Fruit fly (Drosophila melanogaster): Measurements from ENCODE around the gene CG42613.
A peak's percentile ranks its signal among the peaks of the same experiment; 100 is the strongest.

The CG42613 gene

dm6 chr3R:18928346-18928917, 564 bp upstream of the CG42613 start, which contains the start of gene Mpc1 (continued):
- peak; percentile 9; the same call in 1 of the 2 replicates for TF ChIP-seq sisA (GFP tag; IDR thresholded peaks at IDR 0.05)
- no peak for TF ChIP-seq Fer2 (tag; optimal IDR thresholded peaks at IDR 0.05)
- no peak for TF ChIP-seq az2 (GFP tag; optimal IDR thresholded peaks at IDR 0.05)
- TF ChIP-seq MESR4 (GFP tag; optimal IDR thresholded peaks at IDR 0.05), result peak; percentile 93
- TF ChIP-seq CG1603 (tag; optimal IDR thresholded peaks at IDR 0.05), result peak; percentile 19
- peak; percentile 60; the same call in 2 of the 3 replicates for TF ChIP-seq CG14860 (GFP tag; IDR thresholded peaks at IDR 0.05; ENCODE audit: partially characterized antibody)
- no peak for TF ChIP-seq CG4424 (GFP tag; optimal IDR thresholded peaks at IDR 0.05)
- no peak for TF ChIP-seq CG1832 (GFP tag; optimal IDR thresholded peaks at IDR 0.05)
- no peak for TF ChIP-seq repo (GFP tag; optimal IDR thresholded peaks at IDR 0.05)
- peak; percentile 27 for TF ChIP-seq CG2678 (tag; optimal IDR thresholded peaks at IDR 0.05)
- TF ChIP-seq esg (GFP tag; conservative IDR thresholded peaks at IDR 0.05), result no peak
- TF ChIP-seq zen (tag; optimal IDR thresholded peaks at IDR 0.05), result no peak
- TF ChIP-seq kay (GFP tag; optimal IDR thresholded peaks at IDR 0.05), result no peak
- TF ChIP-seq Six4 (GFP tag; optimal IDR thresholded peaks at IDR 0.05), result no peak
- TF ChIP-seq lola (GFP tag; optimal IDR thresholded peaks at IDR 0.05), result no peak
- TF ChIP-seq ab (GFP tag; optimal IDR thresholded peaks at IDR 0.05), result no peak
- TF ChIP-seq CG17361 (GFP tag; IDR thresholded peaks at IDR 0.05), result no peak; the same call in 2 of the 3 replicates
- TF ChIP-seq sc (optimal IDR thresholded peaks at IDR 0.05), result no peak
- no peak for TF ChIP-seq sc (GFP tag; optimal IDR thresholded peaks at IDR 0.05)
- no peak for TF ChIP-seq Nf-YC (tag; optimal IDR thresholded peaks at IDR 0.05)
- no peak for TF ChIP-seq CG11695 (GFP tag; IDR thresholded peaks at IDR 0.05)
- no peak for TF ChIP-seq btn (GFP tag; optimal IDR thresholded peaks at IDR 0.05)
- TF ChIP-seq Hr3 (GFP tag; optimal IDR thresholded peaks at IDR 0.05), result no peak
- no peak for TF ChIP-seq Fer3 (tag; optimal IDR thresholded peaks at IDR 0.05)
- TF ChIP-seq BEAF-32 (GFP tag; optimal IDR thresholded peaks at IDR 0.05), result peak; percentile 83
- TF ChIP-seq Sox102F (GFP tag; optimal IDR thresholded peaks at IDR 0.05), result no peak
- no peak for TF ChIP-seq ase (GFP tag; IDR thresholded peaks at IDR 0.05)
- no peak for TF ChIP-seq Taf1 (GFP tag; IDR thresholded peaks at IDR 0.05)
- TF ChIP-seq Hmx (GFP tag; optimal IDR thresholded peaks at IDR 0.05), result no peak
- no peak for TF ChIP-seq br (optimal IDR thresholded peaks at IDR 0.05)
- TF ChIP-seq ap (GFP tag; IDR thresholded peaks at IDR 0.05), result no peak
- TF ChIP-seq CG10274 (GFP tag; optimal IDR thresholded peaks at IDR 0.05), result no peak
- TF ChIP-seq Hr39 (optimal IDR thresholded peaks at IDR 0.05), result no peak
- TF ChIP-seq bowl (GFP tag; IDR thresholded peaks at IDR 0.05), result no peak
- no peak for TF ChIP-seq CG8944 (GFP tag; optimal IDR thresholded peaks at IDR 0.05)
- TF ChIP-seq unc-4 (GFP tag; IDR thresholded peaks at IDR 0.05; ENCODE audit: partially characterized antibody), result peak; percentile 78
- no peak for TF ChIP-seq CG15479 (GFP tag; optimal IDR thresholded peaks at IDR 0.05)
- no peak for TF ChIP-seq tap (tag; optimal IDR thresholded peaks at IDR 0.05)
- TF ChIP-seq CG18764 (GFP tag; optimal IDR thresholded peaks at IDR 0.05), result no peak
- TF ChIP-seq CG9437 (GFP tag; optimal IDR thresholded peaks at IDR 0.05), result no peak
- no peak for TF ChIP-seq tin (GFP tag; optimal IDR thresholded peaks at IDR 0.05)
- TF ChIP-seq hb (GFP tag; IDR thresholded peaks at IDR 0.05; ENCODE audit: partially characterized antibody), result peak; percentile 62; the same call in 2 of the 3 replicates
- TF ChIP-seq CTCF (GFP tag; optimal IDR thresholded peaks at IDR 0.05), result no peak
- TF ChIP-seq CG12236 (GFP tag; optimal IDR thresholded peaks at IDR 0.05), result no peak
- no peak for TF ChIP-seq CG1233 (GFP tag; optimal IDR thresholded peaks at IDR 0.05)
- no peak for TF ChIP-seq CG7928 (GFP tag; optimal IDR thresholded peaks at IDR 0.05)
- no peak for TF ChIP-seq CG7357 (GFP tag; IDR thresholded peaks at IDR 0.05)
- no peak for TF ChIP-seq CG11696 (GFP tag; IDR thresholded peaks at IDR 0.05)
- TF ChIP-seq scrt (GFP tag; optimal IDR thresholded peaks at IDR 0.05), result peak; percentile 63
- TF ChIP-seq Hsf (GFP tag; optimal IDR thresholded peaks at IDR 0.05), result no peak
- TF ChIP-seq CG14014 (GFP tag; IDR thresholded peaks at IDR 0.05), result peak; percentile 41; the same call in 1 of the 2 replicates
- TF ChIP-seq Atf-2 (GFP tag; optimal IDR thresholded peaks at IDR 0.05), result no peak
